Fruit fly (Drosophila melanogaster) whole organism, embryonic: ENCODE measurements around the gene Pex1.
A peak's percentile ranks its signal among the peaks of the same experiment; 100 is the strongest.

ENCODE experiments used
- CG10209 ChIP-seq: fragments of 200-800 bp; sonication (Bioruptor generic); optimal IDR thresholded peaks from 3 replicates; lab custom pipeline; 2017; ENCODE audit warnings: missing biosample characterization, mild to moderate bottlenecking, missing genetic modification characterization, missing genetic modification reagents
- CG1024 ChIP-seq: fragments of 200-800 bp; sonication (Bioruptor generic); IDR thresholded peaks from 2 replicates; pipeline ENCODE4 v1.3.6; 2022; ENCODE audit warnings: missing biosample characterization, missing genetic modification characterization
- CG10959 ChIP-seq: fragments of 200-800 bp; sonication (Bioruptor generic); IDR thresholded peaks from 2 replicates; pipeline ENCODE4 v1.3.6; 2022; ENCODE audit warnings: missing biosample characterization, missing genetic modification characterization
- CG11456 ChIP-seq: fragments of 200-800 bp; sonication (Bioruptor generic); IDR thresholded peaks from 3 replicates; pipeline ENCODE4 v1.3.6; 2022; ENCODE audit warnings: missing biosample characterization, missing genetic modification characterization
- CG14441 ChIP-seq: fragments of 200-800 bp; sonication (Bioruptor generic); IDR thresholded peaks from 2 replicates; pipeline ENCODE4 v1.3.6; 2022; ENCODE audit warnings: missing biosample characterization, missing genetic modification characterization
- CG15479 ChIP-seq: fragments of 200-800 bp; sonication (Bioruptor generic); optimal IDR thresholded peaks from 3 replicates; lab custom pipeline; 2019; ENCODE audit warnings: missing biosample characterization, mild to moderate bottlenecking, missing genetic modification characterization, moderate library complexity
- CG1602 ChIP-seq: fragments of 200-800 bp; sonication (Bioruptor generic); optimal IDR thresholded peaks from 3 replicates; lab custom pipeline; 2016; ENCODE audit warnings: missing biosample characterization, missing genetic modification characterization
- CG18619 ChIP-seq: fragments of 200-800 bp; sonication (Bioruptor generic); optimal IDR thresholded peaks from 3 replicates; lab custom pipeline; 2017; ENCODE audit warnings: missing biosample characterization, mild to moderate bottlenecking, missing genetic modification characterization
- CG30020 ChIP-seq: fragments of 200-800 bp; optimal IDR thresholded peaks from 2 replicates; lab custom pipeline; 2019; ENCODE audit warnings: missing biosample characterization, mild to moderate bottlenecking, missing genetic modification characterization, moderate library complexity
- CG30431 ChIP-seq: fragments of 200-800 bp; sonication (Bioruptor generic); optimal IDR thresholded peaks from 2 replicates; lab custom pipeline; 2017; ENCODE audit warnings: missing biosample characterization, missing genetic modification characterization
- CG3065 ChIP-seq: fragments of 200-800 bp; sonication (Bioruptor generic); optimal IDR thresholded peaks from 2 replicates; lab custom pipeline; 2016; ENCODE audit warnings: missing biosample characterization, missing genetic modification characterization
- CG31388 ChIP-seq: fragments of 200-800 bp; sonication (Bioruptor generic); optimal IDR thresholded peaks from 2 replicates; lab custom pipeline; 2016; ENCODE audit warnings: missing biosample characterization, missing genetic modification characterization
- CG32532 ChIP-seq: fragments of 200-800 bp; sonication (Bioruptor generic); IDR thresholded peaks from 2 replicates; pipeline ENCODE4 v1.3.6; 2022; ENCODE audit warnings: missing biosample characterization, missing genetic modification characterization
- CG33557 ChIP-seq: fragments of 200-800 bp; sonication (Bioruptor generic); optimal IDR thresholded peaks from 2 replicates; lab custom pipeline; 2019; ENCODE audit warnings: missing biosample characterization, mild to moderate bottlenecking, missing genetic modification characterization, moderate library complexity
- CG3726 ChIP-seq: fragments of 200-800 bp; sonication (Bioruptor generic); IDR thresholded peaks from 3 replicates; pipeline ENCODE4, ENCODE4 v1.3.6; 2022; ENCODE audit warnings: missing biosample characterization, missing genetic modification characterization
- CG42726 ChIP-seq: fragments of 200-800 bp; sonication (Bioruptor generic); IDR thresholded peaks from 2 replicates; pipeline ENCODE4 v1.3.6; 2022; ENCODE audit warnings: missing biosample characterization, missing genetic modification characterization; ENCODE audit not compliant: partially characterized antibody
- CG4617 ChIP-seq: fragments of 200-800 bp; sonication (Bioruptor generic); optimal IDR thresholded peaks from 3 replicates; lab custom pipeline; 2016; ENCODE audit warnings: missing biosample characterization, missing genetic modification characterization, borderline replicate concordance
- CG5180 ChIP-seq: fragments of 200-800 bp; sonication (Bioruptor generic); optimal IDR thresholded peaks from 3 replicates; lab custom pipeline; 2017; ENCODE audit warnings: missing biosample characterization, missing genetic modification characterization, mild to moderate bottlenecking, moderate library complexity, missing genetic modification reagents
- CG6813 ChIP-seq: fragments of 200-800 bp; sonication (Bioruptor generic); optimal IDR thresholded peaks from 2 replicates; lab custom pipeline; 2017; ENCODE audit warnings: missing biosample characterization, missing genetic modification characterization, mild to moderate bottlenecking, moderate library complexity, missing genetic modification reagents
- CG7928 ChIP-seq: fragments of 200-800 bp; sonication (Bioruptor generic); optimal IDR thresholded peaks from 2 replicates; lab custom pipeline; 2017; ENCODE audit warnings: missing biosample characterization, mild to moderate bottlenecking, missing genetic modification characterization
- CG8478 ChIP-seq: fragments of >200 bp; optimal IDR thresholded peaks from 2 replicates; lab custom pipeline; 2018
- CG9437 ChIP-seq: fragments of 200-800 bp; sonication (Bioruptor generic); optimal IDR thresholded peaks from 2 replicates; lab custom pipeline; 2018; ENCODE audit warnings: missing biosample characterization, mild to moderate bottlenecking, missing genetic modification characterization
- CrebB ChIP-seq: fragments of 200-800 bp; sonication (Bioruptor generic); optimal IDR thresholded peaks from 3 replicates; lab custom pipeline; 2018; ENCODE audit warnings: missing biosample characterization, mild to moderate bottlenecking, missing genetic modification characterization
- D19B ChIP-seq: fragments of 200-800 bp; sonication (Bioruptor generic); optimal IDR thresholded peaks from 2 replicates; lab custom pipeline; 2017; ENCODE audit warnings: missing biosample characterization, mild to moderate bottlenecking, missing genetic modification characterization
- HLH3B ChIP-seq: fragments of 200-800 bp; sonication (Bioruptor generic); IDR thresholded peaks from 2 replicates; pipeline ENCODE4 v1.3.6; 2022; ENCODE audit warnings: missing biosample characterization, missing genetic modification characterization
- Hand ChIP-seq: fragments of 200-800 bp; sonication (Bioruptor generic); optimal IDR thresholded peaks from 2 replicates; lab custom pipeline; 2017; ENCODE audit warnings: mild to moderate bottlenecking, missing biosample characterization, missing genetic modification reagents, missing genetic modification characterization
- Hey ChIP-seq: fragments of 200-800 bp; sonication (Bioruptor generic); optimal IDR thresholded peaks from 3 replicates; lab custom pipeline; 2018; ENCODE audit warnings: missing biosample characterization, mild to moderate bottlenecking, missing genetic modification characterization
- MESR4 ChIP-seq: fragments of 200-800 bp; sonication (Bioruptor generic); optimal IDR thresholded peaks from 2 replicates; lab custom pipeline; 2018; ENCODE audit warnings: missing biosample characterization, mild to moderate bottlenecking, missing genetic modification characterization, moderate library complexity
- Oaz ChIP-seq: fragments of 200-800 bp; sonication (Bioruptor generic); IDR thresholded peaks from 2 replicates; pipeline ENCODE4 v1.3.6; 2022; ENCODE audit warnings: missing biosample characterization, missing genetic modification characterization
- Optix ChIP-seq: fragments of 200-800 bp; sonication (Bioruptor generic); IDR thresholded peaks from 3 replicates; pipeline ENCODE4 v1.3.6; 2022; ENCODE audit warnings: missing biosample characterization, missing genetic modification characterization
- Rx ChIP-seq: fragments of 200-800 bp; sonication (Bioruptor generic); IDR thresholded peaks from 2 replicates; pipeline ENCODE4 v1.3.6; 2022; ENCODE audit warnings: missing biosample characterization, missing genetic modification characterization
- bigmax ChIP-seq: fragments of 200-800 bp; sonication (Bioruptor generic); optimal IDR thresholded peaks from 2 replicates; lab custom pipeline; 2018; ENCODE audit warnings: missing biosample characterization, mild to moderate bottlenecking, missing genetic modification characterization
- chinmo ChIP-seq: fragments of 200-800 bp; sonication (Bioruptor generic); IDR thresholded peaks from 4 replicates; pipeline ENCODE4 v1.3.6; 2022; ENCODE audit warnings: missing biosample characterization, missing genetic modification characterization; ENCODE audit not compliant: partially characterized antibody
- dmrt11E ChIP-seq: fragments of 200-800 bp; sonication (Bioruptor generic); optimal IDR thresholded peaks from 3 replicates; lab custom pipeline; 2018; ENCODE audit warnings: missing biosample characterization, mild to moderate bottlenecking, missing genetic modification characterization, moderate library complexity
- dysf ChIP-seq: fragments of 200-800 bp; sonication (Bioruptor generic); IDR thresholded peaks from 3 replicates; pipeline ENCODE4 v1.3.6; 2022; ENCODE audit warnings: missing biosample characterization, missing genetic modification characterization
- en ChIP-seq: fragments of 200-800 bp; sonication (Bioruptor generic); optimal IDR thresholded peaks from 2 replicates; lab custom pipeline; 2016; ENCODE audit warnings: missing biosample characterization, missing genetic modification characterization
- ewg ChIP-seq: fragments of 200-800 bp; sonication (Bioruptor generic); optimal IDR thresholded peaks from 3 replicates; lab custom pipeline; 2017; ENCODE audit warnings: mild to moderate bottlenecking, missing biosample characterization, missing genetic modification reagents, missing genetic modification characterization
- ftz-f1 ChIP-seq: fragments of 200-800 bp; sonication (Bioruptor generic); optimal IDR thresholded peaks from 2 replicates; lab custom pipeline; 2016; ENCODE audit warnings: missing biosample characterization, missing genetic modification characterization
- gcm2 ChIP-seq: fragments of 200-800 bp; sonication (Bioruptor generic); optimal IDR thresholded peaks from 2 replicates; lab custom pipeline; 2016; ENCODE audit warnings: missing biosample characterization, missing genetic modification characterization
- her ChIP-seq: fragments of 200-800 bp; sonication (Bioruptor generic); optimal IDR thresholded peaks from 2 replicates; lab custom pipeline; 2016; ENCODE audit warnings: missing biosample characterization, missing genetic modification characterization
- lmd ChIP-seq: fragments of 200-800 bp; sonication (Bioruptor generic); IDR thresholded peaks from 2 replicates; pipeline ENCODE4 v1.3.6; 2022; ENCODE audit warnings: missing biosample characterization, missing genetic modification characterization
- lola ChIP-seq, 3 experiments: fragments of >200 bp in 2 of 3; fragments of 200-800 bp in 1 of 3; sonication (Bioruptor generic) in 1 of 3; optimal IDR thresholded peaks; 2 replicates each; lab custom pipeline; 2017 to 2019; ENCODE audit warnings: missing biosample characterization in 3 of 3, missing genetic modification characterization in 3 of 3, mild to moderate bottlenecking in 1 of 3, moderate library complexity in 1 of 3
- nerfin-1 ChIP-seq: fragments of 200-800 bp; sonication (Bioruptor generic); optimal IDR thresholded peaks from 3 replicates; lab custom pipeline; 2019; ENCODE audit warnings: missing biosample characterization, mild to moderate bottlenecking, missing genetic modification characterization, moderate library complexity
- phol ChIP-seq: fragments of 200-800 bp; sonication (Bioruptor generic); optimal IDR thresholded peaks from 3 replicates; lab custom pipeline; 2018; ENCODE audit warnings: missing biosample characterization, mild to moderate bottlenecking, missing genetic modification characterization, moderate library complexity
- sens ChIP-seq: fragments of 200-800 bp; sonication (Bioruptor generic); peaks from one replicate; lab custom pipeline; 2016; ENCODE audit warnings: missing biosample characterization, missing genetic modification characterization
- seq ChIP-seq: fragments of 200-800 bp; sonication (Bioruptor generic); IDR thresholded peaks from 2 replicates; pipeline ENCODE4 v1.3.6; 2022; ENCODE audit warnings: missing biosample characterization, missing genetic modification characterization
- so ChIP-seq: fragments of 200-800 bp; sonication (Bioruptor generic); IDR thresholded peaks from 3 replicates; pipeline ENCODE4 v1.3.6; 2022; ENCODE audit warnings: missing biosample characterization, missing genetic modification characterization
- sqz ChIP-seq: fragments of 200-800 bp; sonication (Bioruptor generic); optimal IDR thresholded peaks from 3 replicates; lab custom pipeline; 2018; ENCODE audit warnings: missing biosample characterization, mild to moderate bottlenecking, missing genetic modification characterization
- tx ChIP-seq: fragments of 200-800 bp; sonication (Bioruptor generic); optimal IDR thresholded peaks from 2 replicates; lab custom pipeline; 2016; ENCODE audit warnings: missing biosample characterization, missing genetic modification characterization
- usp ChIP-seq: fragments of >200 bp; optimal IDR thresholded peaks from 2 replicates; lab custom pipeline; 2017; ENCODE audit warnings: missing biosample characterization, missing genetic modification characterization
- vfl ChIP-seq: fragments of 200-800 bp; sonication (Bioruptor generic); optimal IDR thresholded peaks from 2 replicates; lab custom pipeline; 2016; ENCODE audit warnings: missing biosample characterization, missing genetic modification characterization

Gene Pex1

DNA sequence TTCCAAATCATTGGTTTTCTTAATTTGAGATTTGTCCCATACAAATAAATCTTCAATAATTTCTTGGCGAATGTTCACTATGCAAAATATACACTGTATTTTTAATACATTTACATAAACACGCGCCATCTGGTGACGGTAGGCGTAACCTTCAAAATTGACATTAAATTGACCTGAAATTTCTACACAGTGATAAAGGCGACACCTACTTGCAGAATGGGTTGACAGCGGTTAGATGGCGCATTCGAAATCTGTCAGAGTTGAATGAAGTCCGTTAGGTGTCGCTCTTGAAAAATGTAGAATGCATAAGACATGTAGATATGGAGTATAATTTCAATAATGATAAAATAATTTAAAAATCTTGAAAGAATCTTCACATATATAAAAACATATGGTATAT lies 39.7 kb downstream of the Pex1 start (continued):
- TF ChIP-seq sens, result peak; percentile 86
- TF ChIP-seq CG33557 (GFP tag; lab: Kevin White, UChicago), result peak; percentile 16
- no peak for TF ChIP-seq sqz (GFP tag; lab: Kevin White, UChicago)
- TF ChIP-seq CG7928 (GFP tag; lab: Kevin White, UChicago), result no peak
- TF ChIP-seq dmrt11E (tag; lab: Kevin White, UChicago), result peak; percentile 76
- TF ChIP-seq chinmo (GFP tag; lab: Robert Waterston, UW), result no peak
- TF ChIP-seq lola (GFP tag; optimal IDR thresholded peaks at IDR 0.05; lab: Kevin White, UChicago), result peak in 1 of 3 experiments; percentile 54
- peak; percentile 78 for TF ChIP-seq phol (tag; lab: Kevin White, UChicago)
- no peak for TF ChIP-seq CG15479 (GFP tag; lab: Kevin White, UChicago)
- no peak for TF ChIP-seq bigmax (GFP tag; lab: Kevin White, UChicago)
- TF ChIP-seq gcm2 (GFP tag; lab: Kevin White, UChicago), result peak; percentile 7
- TF ChIP-seq en (GFP tag; lab: Kevin White, UChicago), result peak; percentile 65
- peak; percentile 86 for TF ChIP-seq dysf
- no peak for TF ChIP-seq so (GFP tag; lab: Robert Waterston, UW)
- TF ChIP-seq MESR4, result no peak
- TF ChIP-seq Hand (GFP tag; lab: Kevin White, UChicago), result no peak
- peak; percentile 71; the same call in 1 of the 2 replicates for TF ChIP-seq HLH3B (GFP tag; lab: Robert Waterston, UW)
- peak; percentile 0 for TF ChIP-seq Hey (tag; lab: Kevin White, UChicago)
- TF ChIP-seq CG32532, result peak; percentile 92
- peak; percentile 75 for TF ChIP-seq CG1024 (GFP tag; lab: Robert Waterston, UW)
- no peak; the same call in none of the 3 replicates for TF ChIP-seq Optix
- TF ChIP-seq CG30020 (tag; lab: Kevin White, UChicago), result no peak
- TF ChIP-seq lmd (GFP tag; lab: Robert Waterston, UW), result peak; percentile 87
- TF ChIP-seq seq (GFP tag; lab: Robert Waterston, UW), result no peak
- TF ChIP-seq tx (GFP tag; lab: Kevin White, UChicago), result peak; percentile 66
- TF ChIP-seq CG6813, result no peak
- no peak; the same call in 1 of the 2 replicates for TF ChIP-seq Oaz (GFP tag; lab: Robert Waterston, UW)
- no peak for TF ChIP-seq CG5180 (GFP tag; lab: Kevin White, UChicago)
- peak; percentile 64 for TF ChIP-seq vfl (GFP tag; lab: Kevin White, UChicago)
- peak; percentile 69 for TF ChIP-seq CG4617 (GFP tag; lab: Kevin White, UChicago)
- TF ChIP-seq CG30431 (GFP tag; lab: Kevin White, UChicago), result peak; percentile 72
- peak; percentile 34 for TF ChIP-seq ftz-f1 (GFP tag; lab: Kevin White, UChicago)
- TF ChIP-seq CG3726, result peak; percentile 35; the same call in 1 of the 3 replicates
- peak; percentile 81 for TF ChIP-seq Rx
- no peak for TF ChIP-seq CrebB (tag; lab: Kevin White, UChicago)
- TF ChIP-seq D19B (GFP tag; lab: Kevin White, UChicago), result peak; percentile 17
- TF ChIP-seq CG11456 (GFP tag; lab: Robert Waterston, UW), result peak; percentile 98
- peak; percentile 93 for TF ChIP-seq CG8478
- TF ChIP-seq CG18619, result peak; percentile 69
- TF ChIP-seq ewg, result peak; percentile 72
- peak; percentile 0 for TF ChIP-seq CG9437 (GFP tag; lab: Kevin White, UChicago)
- TF ChIP-seq CG31388 (GFP tag; lab: Kevin White, UChicago), result peak; percentile 69
- peak; percentile 69 for TF ChIP-seq CG10209 (GFP tag; lab: Kevin White, UChicago)
- peak; percentile 81 for TF ChIP-seq CG14441
- TF ChIP-seq nerfin-1 (tag; lab: Kevin White, UChicago), result peak; percentile 37
- peak; percentile 80 for TF ChIP-seq CG3065 (GFP tag; lab: Kevin White, UChicago)
- no peak for TF ChIP-seq usp (GFP tag; lab: Kevin White, UChicago)
- TF ChIP-seq CG42726 (GFP tag; lab: Robert Waterston, UW), result peak; percentile 83
- peak; percentile 83 for TF ChIP-seq CG10959 (GFP tag; lab: Robert Waterston, UW)
- TF ChIP-seq her (GFP tag; lab: Kevin White, UChicago), result peak; percentile 77
- TF ChIP-seq CG1602 (GFP tag; lab: Kevin White, UChicago), result peak; percentile 89
